Fruit fly (Drosophila melanogaster) whole organism, prepupa: ENCODE data around the gene Pfrx.

Experiments used
- Blimp-1 ChIP-seq: fragments of 200-800 bp; sonication (Bioruptor generic); optimal IDR thresholded peaks from 3 replicates; lab custom pipeline; 2017; ENCODE audit warnings: missing biosample characterization, missing genetic modification characterization, mild to moderate bottlenecking, moderate library complexity, missing genetic modification reagents
- CG10669 ChIP-seq: fragments of 200-800 bp; sonication (Bioruptor generic); optimal IDR thresholded peaks from 3 replicates; lab custom pipeline; 2018; ENCODE audit warnings: missing biosample characterization, mild to moderate bottlenecking, missing genetic modification characterization, moderate library complexity
- CG11294 ChIP-seq: fragments of 200-800 bp; sonication (Bioruptor generic); IDR thresholded peaks from 2 replicates; pipeline ENCODE4 v1.3.6; 2022; ENCODE audit warnings: missing biosample characterization, missing genetic modification characterization
- CG11902 ChIP-seq: fragments of 200-800 bp; sonication (Bioruptor generic); optimal IDR thresholded peaks from 3 replicates; lab custom pipeline; 2016; ENCODE audit warnings: missing biosample characterization, missing genetic modification characterization
- CG15336 ChIP-seq: fragments of 200-800 bp; sonication (Bioruptor generic); IDR thresholded peaks from 2 replicates; pipeline ENCODE4 v1.3.6; 2022; ENCODE audit warnings: missing biosample characterization, missing genetic modification characterization
- CG1621 ChIP-seq: fragments of 200-800 bp; sonication (Bioruptor generic); optimal IDR thresholded peaks from 3 replicates; lab custom pipeline; 2018; ENCODE audit warnings: missing biosample characterization, mild to moderate bottlenecking, missing genetic modification characterization
- CG31627 ChIP-seq: fragments of 200-800 bp; sonication (Bioruptor generic); optimal IDR thresholded peaks from 3 replicates; lab custom pipeline; 2016; ENCODE audit warnings: missing biosample characterization, missing genetic modification characterization
- CG32006 ChIP-seq: fragments of 200-800 bp; sonication (Bioruptor generic); optimal IDR thresholded peaks from 3 replicates; lab custom pipeline; 2017; ENCODE audit warnings: missing biosample characterization, mild to moderate bottlenecking, missing genetic modification characterization
- CG34406 ChIP-seq: fragments of 200-800 bp; sonication (Bioruptor generic); optimal IDR thresholded peaks from 3 replicates; lab custom pipeline; 2016; ENCODE audit warnings: missing biosample characterization, missing genetic modification characterization
- CG3919 ChIP-seq: fragments of 200-800 bp; sonication (Bioruptor generic); optimal IDR thresholded peaks from 3 replicates; lab custom pipeline; 2016; ENCODE audit warnings: missing biosample characterization, missing genetic modification characterization
- CG4318 ChIP-seq: fragments of 200-800 bp; sonication (Bioruptor generic); optimal IDR thresholded peaks from 3 replicates; lab custom pipeline; 2017; ENCODE audit warnings: missing biosample characterization, mild to moderate bottlenecking, missing genetic modification characterization
- CG6163 ChIP-seq: fragments of 200-800 bp; sonication (Bioruptor generic); IDR thresholded peaks from 3 replicates; pipeline ENCODE4 v1.3.6; 2022; ENCODE audit warnings: missing biosample characterization, missing genetic modification characterization
- CG6276 ChIP-seq: fragments of 200-800 bp; sonication (Bioruptor generic); optimal IDR thresholded peaks from 2 replicates; lab custom pipeline; 2017; ENCODE audit warnings: missing biosample characterization, mild to moderate bottlenecking, missing genetic modification characterization
- CG6808 ChIP-seq: fragments of 200-800 bp; sonication (Bioruptor generic); optimal IDR thresholded peaks from 3 replicates; lab custom pipeline; 2017; ENCODE audit warnings: missing biosample characterization, missing genetic modification characterization, mild to moderate bottlenecking, moderate library complexity, missing genetic modification reagents
- CG6854 ChIP-seq: fragments of 200-800 bp; sonication (Bioruptor generic); optimal IDR thresholded peaks from 2 replicates; lab custom pipeline; 2017; ENCODE audit warnings: missing biosample characterization, mild to moderate bottlenecking, missing genetic modification characterization
- CG7368 ChIP-seq: fragments of 200-800 bp; sonication (Bioruptor generic); optimal IDR thresholded peaks from 3 replicates; lab custom pipeline; 2016; ENCODE audit warnings: missing biosample characterization, missing genetic modification characterization
- CG8119 ChIP-seq: fragments of 200-800 bp; sonication (Bioruptor generic); IDR thresholded peaks from 3 replicates; pipeline ENCODE4 v1.3.6; 2022; ENCODE audit warnings: missing biosample characterization, missing genetic modification characterization
- CG8319 ChIP-seq: fragments of 200-800 bp; sonication (Bioruptor generic); optimal IDR thresholded peaks from 3 replicates; lab custom pipeline; 2016; ENCODE audit warnings: missing biosample characterization, missing genetic modification characterization
- CG8632 ChIP-seq: fragments of 200-800 bp; sonication (Bioruptor generic); optimal IDR thresholded peaks from 3 replicates; lab custom pipeline; 2016; ENCODE audit warnings: missing biosample characterization, missing genetic modification characterization
- Eip75B ChIP-seq: fragments of 200-800 bp; sonication (Bioruptor generic); optimal IDR thresholded peaks from 3 replicates; lab custom pipeline; 2016; ENCODE audit warnings: missing biosample characterization, missing genetic modification characterization
- Eip78C ChIP-seq: fragments of 200-800 bp; sonication (Bioruptor generic); peaks from one replicate; lab custom pipeline; 2016; ENCODE audit warnings: missing biosample characterization, missing genetic modification characterization
- Eip93F ChIP-seq: fragments of 200-800 bp; sonication (Bioruptor generic); optimal IDR thresholded peaks from 2 replicates; lab custom pipeline; 2016; ENCODE audit warnings: missing biosample characterization, mild to moderate bottlenecking, missing genetic modification characterization
- Ets21C ChIP-seq: fragments of 200-800 bp; sonication (Bioruptor generic); optimal IDR thresholded peaks from 3 replicates; lab custom pipeline; 2016; ENCODE audit warnings: missing biosample characterization, missing genetic modification characterization
- Ets96B ChIP-seq: fragments of 200-800 bp; optimal IDR thresholded peaks from 2 replicates; lab custom pipeline; 2019; ENCODE audit warnings: missing biosample characterization, mild to moderate bottlenecking, missing genetic modification characterization, moderate library complexity
- Hr38 ChIP-seq: sonication (Bioruptor generic); optimal IDR thresholded peaks from 2 replicates; lab custom pipeline; 2016; ENCODE audit warnings: missing biosample characterization, missing genetic modification characterization
- Hr39 ChIP-seq: fragments of 200-800 bp; sonication (Bioruptor generic); optimal IDR thresholded peaks from 2 replicates; lab custom pipeline; 2016; ENCODE audit warnings: missing biosample characterization, missing genetic modification characterization
- Hr4 ChIP-seq: fragments of 200-800 bp; sonication (Bioruptor generic); optimal IDR thresholded peaks from 3 replicates; lab custom pipeline; 2016; ENCODE audit warnings: missing biosample characterization, missing genetic modification characterization
- Lpt ChIP-seq: fragments of 200-800 bp; sonication (Bioruptor generic); optimal IDR thresholded peaks from 3 replicates; lab custom pipeline; 2016; ENCODE audit warnings: missing biosample characterization, missing genetic modification characterization
- Met ChIP-seq: fragments of 200-800 bp; sonication (Bioruptor generic); optimal IDR thresholded peaks from 3 replicates; lab custom pipeline; 2016; ENCODE audit warnings: missing biosample characterization, missing genetic modification characterization
- OdsH ChIP-seq: fragments of 200-800 bp; sonication (Bioruptor generic); optimal IDR thresholded peaks from 3 replicates; lab custom pipeline; 2016; ENCODE audit warnings: missing biosample characterization, missing genetic modification characterization
- Smox ChIP-seq: fragments of 200-800 bp; sonication (Bioruptor generic); optimal IDR thresholded peaks from 3 replicates; lab custom pipeline; 2016; ENCODE audit warnings: missing biosample characterization, missing genetic modification characterization
- Sox102F ChIP-seq: fragments of 200-800 bp; sonication (Bioruptor generic); optimal IDR thresholded peaks from 2 replicates; lab custom pipeline; 2016; ENCODE audit warnings: missing biosample characterization, mild to moderate bottlenecking, missing genetic modification characterization
- Sox14 ChIP-seq: fragments of 200-800 bp; sonication (Bioruptor generic); optimal IDR thresholded peaks from 3 replicates; lab custom pipeline; 2016; ENCODE audit warnings: missing biosample characterization, missing genetic modification characterization
- Sox15 ChIP-seq: fragments of 200-800 bp; sonication (Bioruptor generic); optimal IDR thresholded peaks from 3 replicates; lab custom pipeline; 2016; ENCODE audit warnings: missing biosample characterization, missing genetic modification characterization
- achi ChIP-seq: fragments of 200-800 bp; sonication (Bioruptor generic); optimal IDR thresholded peaks from 3 replicates; lab custom pipeline; 2016; ENCODE audit warnings: missing biosample characterization, missing genetic modification characterization
- acj6 ChIP-seq: fragments of 200-800 bp; sonication (Bioruptor generic); optimal IDR thresholded peaks from 3 replicates; lab custom pipeline; 2016; ENCODE audit warnings: missing biosample characterization, missing genetic modification characterization
- cyc ChIP-seq: fragments of 200-800 bp; sonication (Bioruptor generic); optimal IDR thresholded peaks from 3 replicates; lab custom pipeline; 2016; ENCODE audit warnings: missing biosample characterization, missing genetic modification characterization
- dac ChIP-seq: fragments of 200-800 bp; sonication (Bioruptor generic); optimal IDR thresholded peaks from 2 replicates; lab custom pipeline; 2017; ENCODE audit warnings: missing biosample characterization, mild to moderate bottlenecking, missing genetic modification characterization
- eg ChIP-seq: fragments of 200-800 bp; sonication (Bioruptor generic); IDR thresholded peaks from 3 replicates; pipeline ENCODE4 v1.3.6; 2022; ENCODE audit warnings: missing biosample characterization, missing genetic modification characterization
- esn ChIP-seq: fragments of 200-800 bp; sonication (Bioruptor generic); optimal IDR thresholded peaks from 2 replicates; lab custom pipeline; 2016; ENCODE audit warnings: missing biosample characterization, mild to moderate bottlenecking, missing genetic modification characterization, moderate library complexity
- fd59A ChIP-seq: fragments of 200-800 bp; sonication (Bioruptor generic); optimal IDR thresholded peaks from 2 replicates; lab custom pipeline; 2017; ENCODE audit warnings: missing biosample characterization, mild to moderate bottlenecking, missing genetic modification characterization, missing genetic modification reagents
- fd85E ChIP-seq: fragments of 200-800 bp; sonication (Bioruptor generic); optimal IDR thresholded peaks from 3 replicates; lab custom pipeline; 2016; ENCODE audit warnings: missing biosample characterization, missing genetic modification characterization
- lz ChIP-seq: fragments of 200-800 bp; sonication (Bioruptor generic); optimal IDR thresholded peaks from 3 replicates; lab custom pipeline; 2016; ENCODE audit warnings: missing biosample characterization, missing genetic modification characterization
- net ChIP-seq: fragments of 200-800 bp; sonication (Bioruptor generic); optimal IDR thresholded peaks from 3 replicates; lab custom pipeline; 2016; ENCODE audit warnings: missing biosample characterization, missing genetic modification characterization
- pdm3 ChIP-seq: fragments of 200-800 bp; sonication (Bioruptor generic); optimal IDR thresholded peaks from 3 replicates; lab custom pipeline; 2016; ENCODE audit warnings: missing biosample characterization, missing genetic modification characterization
- salr ChIP-seq, 2 experiments: fragments of 200-800 bp; sonication (Bioruptor generic); optimal IDR thresholded peaks; 3 replicates each; lab custom pipeline; 2016 to 2018; ENCODE audit warnings: missing biosample characterization in 2 of 2, missing genetic modification characterization in 2 of 2, mild to moderate bottlenecking in 1 of 2
- spab ChIP-seq: fragments of 200-800 bp; sonication (Bioruptor generic); optimal IDR thresholded peaks from 2 replicates; lab custom pipeline; 2017; ENCODE audit warnings: missing biosample characterization, mild to moderate bottlenecking, missing genetic modification characterization, missing genetic modification reagents
- ss ChIP-seq, 2 experiments: fragments of 200-800 bp; sonication (Bioruptor generic); optimal IDR thresholded peaks; 2 replicates in 1 of 2; 3 replicates in 1 of 2; lab custom pipeline; 2017 to 2018; ENCODE audit warnings: mild to moderate bottlenecking in 2 of 2, missing biosample characterization in 2 of 2, missing genetic modification characterization in 2 of 2, moderate library complexity in 1 of 2
- svp ChIP-seq: fragments of 200-800 bp; sonication (Bioruptor generic); peaks from one replicate; lab custom pipeline; 2016; ENCODE audit warnings: missing biosample characterization, missing genetic modification characterization
- topi ChIP-seq: fragments of 200-800 bp; sonication (Bioruptor generic); optimal IDR thresholded peaks from 3 replicates; lab custom pipeline; 2016; ENCODE audit warnings: missing biosample characterization, missing genetic modification characterization
- vri ChIP-seq: fragments of 200-800 bp; sonication (Bioruptor generic); optimal IDR thresholded peaks from 3 replicates; lab custom pipeline; 2016; ENCODE audit warnings: missing biosample characterization, mild to moderate bottlenecking, missing genetic modification characterization

The Pfrx gene

DNA sequence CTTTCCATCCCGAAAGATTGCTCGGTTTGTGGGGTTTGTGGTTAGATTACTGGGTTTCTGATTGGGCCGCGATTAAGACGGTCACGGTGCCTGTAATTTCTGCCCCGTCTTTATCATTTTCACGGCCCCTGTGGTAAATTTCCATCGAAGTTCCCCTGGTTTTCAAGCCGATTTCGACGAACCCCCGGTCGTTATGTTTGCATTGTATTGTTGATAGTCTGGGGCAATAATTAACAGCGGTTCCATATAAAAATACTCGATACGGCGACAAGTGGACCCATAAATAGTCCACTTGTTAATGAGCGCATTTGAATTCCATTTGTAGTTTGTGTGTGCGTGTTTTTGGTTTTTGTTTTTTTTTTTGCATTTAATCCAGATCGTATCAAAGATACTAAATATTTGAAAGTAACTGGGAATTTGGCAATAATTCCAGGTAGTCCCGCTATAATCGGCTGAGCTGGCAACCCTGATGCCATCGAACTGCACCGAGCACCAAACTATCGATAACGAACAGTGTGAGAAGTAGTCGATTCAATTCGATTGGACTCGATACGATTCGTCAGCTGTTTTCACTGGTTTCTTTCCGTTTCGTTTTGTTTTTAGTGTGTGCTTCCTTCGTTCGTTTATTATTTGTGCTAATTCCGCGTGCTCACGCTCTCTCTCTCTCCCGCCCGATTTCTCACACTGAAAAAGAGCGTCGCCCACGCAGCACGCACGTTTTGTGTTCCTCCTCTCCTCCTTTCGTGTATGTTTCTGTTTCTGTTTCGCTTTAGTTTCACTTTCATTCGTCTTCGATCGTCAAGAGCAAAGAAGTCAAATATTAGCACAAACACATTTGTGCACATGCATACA is 10.3 kb downstream of the Pfrx start:
- TF ChIP-seq esn (peak; percentile 37), topi (no peak), CG6808 (GFP tag; lab: Kevin White, UChicago) (no peak), CG6163 (GFP tag; lab: Robert Waterston, UW) (peak; percentile 56; the same call in 2 of the 3 replicates), svp (GFP tag; lab: Kevin White, UChicago) (peak; percentile 93), Eip78C (GFP tag; lab: Kevin White, UChicago) (peak; percentile 73), fd85E (no peak), Eip93F (GFP tag; lab: Kevin White, UChicago) (no peak), CG6854 (GFP tag; lab: Kevin White, UChicago) (peak; percentile 35), Hr4 (GFP tag; lab: Kevin White, UChicago) (no peak), ss (GFP tag; optimal IDR thresholded peaks at IDR 0.05; lab: Kevin White, UChicago) (peak in 1 of 2 experiments; percentile 31), vri (GFP tag; lab: Kevin White, UChicago) (no peak), CG11294 (GFP tag; lab: Robert Waterston, UW) (no peak), OdsH (GFP tag; lab: Kevin White, UChicago) (no peak), Met (GFP tag; lab: Kevin White, UChicago) (no peak), Hr38 (no peak), CG3919 (peak; percentile 0), eg (0 out of 3 replicates have a peak, but pooled peaks have one; percentile 30), dac (no peak), cyc (GFP tag; lab: Kevin White, UChicago) (no peak), Lpt (no peak), Sox102F (GFP tag; lab: Kevin White, UChicago) (no peak), Ets21C (GFP tag; lab: Kevin White, UChicago) (no peak), lz (peak; percentile 26), salr (GFP tag; optimal IDR thresholded peaks at IDR 0.05; lab: Kevin White, UChicago) (no peak), spab (GFP tag; lab: Kevin White, UChicago) (no peak), Hr39 (GFP tag; lab: Kevin White, UChicago) (no peak), CG7368 (GFP tag; lab: Kevin White, UChicago) (no peak), achi (GFP tag; lab: Kevin White, UChicago) (no peak), CG6276 (GFP tag; lab: Kevin White, UChicago) (no peak), CG8119 (GFP tag; lab: Robert Waterston, UW) (no peak), Smox (peak; percentile 25), Eip75B (peak; percentile 41), CG4318 (GFP tag; lab: Kevin White, UChicago) (no peak), Blimp-1 (GFP tag; lab: Kevin White, UChicago) (peak; percentile 93), CG32006 (no peak), acj6 (GFP tag; lab: Kevin White, UChicago) (no peak), CG11902 (no peak), CG31627 (GFP tag; lab: Kevin White, UChicago) (peak; percentile 27), CG15336 (GFP tag; lab: Robert Waterston, UW) (0 out of 2 replicates have a peak, but pooled peaks have one; percentile 14), CG1621 (no peak), net (GFP tag; lab: Kevin White, UChicago) (no peak), Sox14 (peak; percentile 32), CG8319 (GFP tag; lab: Kevin White, UChicago) (no peak), CG8632 (GFP tag; lab: Kevin White, UChicago) (no peak), fd59A (GFP tag; lab: Kevin White, UChicago) (no peak), pdm3 (GFP tag; lab: Kevin White, UChicago) (no peak), CG10669 (GFP tag; lab: Kevin White, UChicago) (no peak), Sox15 (GFP tag; lab: Kevin White, UChicago) (no peak), Ets96B (tag; lab: Kevin White, UChicago) (no peak), CG34406 (GFP tag; lab: Kevin White, UChicago) (no peak)
